Worm (Caenorhabditis elegans) whole organism, L2 larva: Measurements from ENCODE around the gene nspg-7.2.

ENCODE experiments used
- R02D3.7 ChIP-seq: fragments of 150-350 bp; optimal IDR thresholded peaks from 2 replicates; lab custom pipeline; 2014; ENCODE audit warnings: missing biosample characterization, missing genetic modification characterization
- lsy-2 ChIP-seq, 2 experiments: fragments of 150-350 bp in 1 of 2; sonication (generic microtip) in 1 of 2; optimal IDR thresholded peaks; 2 replicates each; lab custom pipeline; 2014 to 2017; ENCODE audit warnings: missing biosample characterization in 2 of 2, missing genetic modification characterization in 2 of 2
- unc-62 ChIP-seq: fragments of 150-350 bp; optimal IDR thresholded peaks from 2 replicates; lab custom pipeline; 2014; ENCODE audit warnings: missing biosample characterization, missing genetic modification reagents, missing genetic modification characterization
- zag-1 ChIP-seq: fragments of 150-350 bp; optimal IDR thresholded peaks from 2 replicates; lab custom pipeline; 2014; ENCODE audit warnings: missing biosample characterization, missing genetic modification characterization

DNA sequence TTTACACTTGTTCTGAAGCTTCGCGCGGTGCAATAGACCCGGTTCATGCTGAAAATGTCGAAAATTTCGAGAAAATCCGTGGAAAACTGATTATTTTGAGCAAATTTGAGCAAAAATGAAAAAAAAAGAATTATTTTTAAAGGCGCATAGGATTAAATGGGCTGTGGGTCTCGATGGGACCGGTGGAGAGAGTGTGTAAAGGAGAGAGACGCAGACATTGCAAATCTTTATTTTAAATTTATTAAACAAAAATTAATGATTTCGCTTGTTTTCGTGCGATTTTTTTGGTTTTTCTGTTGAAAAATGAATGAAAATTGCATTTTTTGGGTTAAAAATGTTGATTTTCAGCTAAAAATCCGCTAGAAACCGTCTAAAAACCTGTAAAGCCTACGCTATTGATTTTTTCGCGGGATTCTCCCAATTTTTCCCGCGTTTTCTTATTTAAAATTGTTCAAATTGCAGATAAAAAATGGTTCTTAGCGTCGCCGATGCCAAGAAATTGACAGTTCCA lies 36.1 kb upstream of the nspg-7.2 start, which contains the start of the genes Y53G8AR.8 and Y53G8AR.6:
- TF ChIP-seq zag-1 (tag; lab: Kevin White, UChicago) (no peak), lsy-2 (tag; optimal IDR thresholded peaks at IDR 0.05; lab: Kevin White, UChicago) (peak; percentile 4 to 57), R02D3.7 (tag; lab: Kevin White, UChicago) (no peak), unc-62 (GFP tag; lab: Kevin White, UChicago) (no peak)
